Fruit fly (Drosophila melanogaster) whole organism, embryonic: ENCODE results near the gene CG4455.

Experiments
- Aef1 ChIP-seq: fragments of 200-800 bp; sonication (Bioruptor generic); IDR thresholded peaks from 3 replicates; pipeline ENCODE4 v1.3.6; 2022; ENCODE audit warnings: missing biosample characterization, missing genetic modification characterization
- Atf6 ChIP-seq: fragments of 200-800 bp; sonication (Bioruptor generic); IDR thresholded peaks from 2 replicates; pipeline ENCODE4 v1.3.6; 2022; ENCODE audit warnings: missing biosample characterization, missing genetic modification characterization
- Bdp1 ChIP-seq: fragments of 200-800 bp; sonication (Bioruptor generic); optimal IDR thresholded peaks from 3 replicates; lab custom pipeline; 2016; ENCODE audit warnings: missing biosample characterization, missing genetic modification characterization
- Blimp-1 ChIP-seq: fragments of 200-800 bp; sonication (Bioruptor generic); optimal IDR thresholded peaks from 3 replicates; lab custom pipeline; 2018; ENCODE audit warnings: missing biosample characterization, missing genetic modification characterization, mild to moderate bottlenecking, moderate library complexity, missing genetic modification reagents
- CG10147 ChIP-seq: fragments of 200-800 bp; sonication (Bioruptor generic); optimal IDR thresholded peaks from 2 replicates; lab custom pipeline; 2019; ENCODE audit warnings: missing biosample characterization, mild to moderate bottlenecking, missing genetic modification characterization, moderate library complexity
- CG10431 ChIP-seq: fragments of 200-800 bp; sonication (Bioruptor generic); optimal IDR thresholded peaks from 3 replicates; lab custom pipeline; 2018; ENCODE audit warnings: missing biosample characterization, mild to moderate bottlenecking, missing genetic modification characterization
- CG12299 ChIP-seq: fragments of 200-800 bp; sonication (Bioruptor generic); optimal IDR thresholded peaks from 2 replicates; lab custom pipeline; 2018; ENCODE audit warnings: missing biosample characterization, mild to moderate bottlenecking, missing genetic modification characterization
- CG13624 ChIP-seq: fragments of 200-800 bp; sonication (Bioruptor generic); optimal IDR thresholded peaks from 2 replicates; lab custom pipeline; 2016; ENCODE audit warnings: missing biosample characterization, missing genetic modification characterization
- CG14667 ChIP-seq: fragments of 200-800 bp; sonication (Bioruptor generic); IDR thresholded peaks from 2 replicates; pipeline ENCODE4 v1.3.6; 2022; ENCODE audit warnings: missing biosample characterization, missing genetic modification characterization
- CG15479 ChIP-seq: fragments of 200-800 bp; sonication (Bioruptor generic); optimal IDR thresholded peaks from 3 replicates; lab custom pipeline; 2019; ENCODE audit warnings: missing biosample characterization, mild to moderate bottlenecking, missing genetic modification characterization, moderate library complexity
- CG16863 ChIP-seq: fragments of 200-800 bp; sonication (Bioruptor generic); optimal IDR thresholded peaks from 3 replicates; lab custom pipeline; 2016; ENCODE audit warnings: missing biosample characterization, missing genetic modification characterization
- CG2120 ChIP-seq: fragments of 200-800 bp; sonication (Bioruptor generic); optimal IDR thresholded peaks from 3 replicates; lab custom pipeline; 2016; ENCODE audit warnings: missing biosample characterization, missing genetic modification characterization
- CG3065 ChIP-seq: fragments of 200-800 bp; sonication (Bioruptor generic); optimal IDR thresholded peaks from 2 replicates; lab custom pipeline; 2016; ENCODE audit warnings: missing biosample characterization, missing genetic modification characterization
- CG33213 ChIP-seq: fragments of 200-800 bp; sonication (Bioruptor generic); optimal IDR thresholded peaks from 3 replicates; lab custom pipeline; 2016; ENCODE audit warnings: missing biosample characterization, missing genetic modification characterization
- CG4854 ChIP-seq: fragments of 200-800 bp; sonication (Bioruptor generic); optimal IDR thresholded peaks from 2 replicates; lab custom pipeline; 2016; ENCODE audit warnings: missing biosample characterization, missing genetic modification characterization, inconsistent platforms
- CG6175 ChIP-seq: fragments of 200-800 bp; sonication (Bioruptor generic); IDR thresholded peaks from 3 replicates; pipeline ENCODE4 v1.3.6; 2022; ENCODE audit warnings: missing biosample characterization, missing genetic modification characterization
- CG7271 ChIP-seq: fragments of 200-800 bp; sonication (Bioruptor generic); optimal IDR thresholded peaks from 2 replicates; lab custom pipeline; 2018; ENCODE audit warnings: missing biosample characterization, mild to moderate bottlenecking, missing genetic modification characterization, moderate library complexity
- CG7372 ChIP-seq: fragments of 200-800 bp; sonication (Bioruptor generic); IDR thresholded peaks from 2 replicates; pipeline ENCODE4 v1.3.6; 2022; ENCODE audit warnings: missing biosample characterization, missing genetic modification characterization
- CG7786 ChIP-seq: fragments of 200-800 bp; sonication (Bioruptor generic); optimal IDR thresholded peaks from 2 replicates; lab custom pipeline; 2016; ENCODE audit warnings: missing biosample characterization, missing genetic modification characterization
- CG7963 ChIP-seq: fragments of 200-800 bp; sonication (Bioruptor generic); IDR thresholded peaks from 3 replicates; pipeline ENCODE4 v1.3.6; 2022; ENCODE audit warnings: missing biosample characterization, missing genetic modification characterization; ENCODE audit not compliant: partially characterized antibody
- Chrac-16 ChIP-seq: fragments of 200-800 bp; sonication (Bioruptor generic); optimal IDR thresholded peaks from 3 replicates; lab custom pipeline; 2016; ENCODE audit warnings: missing biosample characterization, missing genetic modification characterization
- Dbx ChIP-seq: fragments of 200-800 bp; sonication (Bioruptor generic); IDR thresholded peaks from 3 replicates; pipeline ENCODE4 v1.3.6; 2022; ENCODE audit warnings: missing biosample characterization, missing genetic modification characterization
- Doc3 ChIP-seq: fragments of 200-800 bp; sonication (Bioruptor generic); IDR thresholded peaks from 3 replicates; pipeline ENCODE4 v1.3.6; 2022; ENCODE audit warnings: missing biosample characterization, missing genetic modification characterization; ENCODE audit not compliant: partially characterized antibody
- Gsc ChIP-seq: fragments of 200-800 bp; sonication (Bioruptor generic); IDR thresholded peaks from 2 replicates; pipeline ENCODE4 v1.3.6; 2022; ENCODE audit warnings: missing biosample characterization, missing genetic modification characterization
- HLH4C ChIP-seq: fragments of 200-800 bp; sonication (Bioruptor generic); IDR thresholded peaks from 3 replicates; pipeline ENCODE4 v1.3.6; 2022; ENCODE audit warnings: missing biosample characterization, missing genetic modification characterization; ENCODE audit not compliant: partially characterized antibody
- HLHmδ ChIP-seq: fragments of 200-800 bp; sonication (Bioruptor generic); optimal IDR thresholded peaks from 2 replicates; lab custom pipeline; 2018; ENCODE audit warnings: missing biosample characterization, mild to moderate bottlenecking, missing genetic modification characterization, moderate library complexity
- Hey ChIP-seq: fragments of 200-800 bp; sonication (Bioruptor generic); optimal IDR thresholded peaks from 3 replicates; lab custom pipeline; 2018; ENCODE audit warnings: missing biosample characterization, mild to moderate bottlenecking, missing genetic modification characterization
- Hr39 ChIP-seq: fragments of >200 bp; optimal IDR thresholded peaks from 2 replicates; lab custom pipeline; 2017
- Hsf ChIP-seq: fragments of 200-800 bp; sonication (Bioruptor generic); optimal IDR thresholded peaks from 3 replicates; lab custom pipeline; 2016; ENCODE audit warnings: missing biosample characterization, missing genetic modification characterization
- MESR4 ChIP-seq: fragments of 200-800 bp; sonication (Bioruptor generic); optimal IDR thresholded peaks from 2 replicates; lab custom pipeline; 2018; ENCODE audit warnings: missing biosample characterization, mild to moderate bottlenecking, missing genetic modification characterization, moderate library complexity
- Mrtf ChIP-seq: fragments of 200-800 bp; sonication (Bioruptor generic); IDR thresholded peaks from 3 replicates; pipeline ENCODE4 v1.3.6; 2022; ENCODE audit warnings: missing biosample characterization, missing genetic modification characterization
- Nf-YA ChIP-seq: fragments of 200-800 bp; sonication (Bioruptor generic); IDR thresholded peaks from 2 replicates; pipeline ENCODE4 v1.3.6; 2022; ENCODE audit warnings: missing biosample characterization, missing genetic modification characterization
- Rx ChIP-seq: fragments of 200-800 bp; sonication (Bioruptor generic); IDR thresholded peaks from 2 replicates; pipeline ENCODE4 v1.3.6; 2022; ENCODE audit warnings: missing biosample characterization, missing genetic modification characterization
- Sox102F ChIP-seq: fragments of 200-800 bp; sonication (Bioruptor generic); optimal IDR thresholded peaks from 2 replicates; lab custom pipeline; 2018; ENCODE audit warnings: missing biosample characterization, mild to moderate bottlenecking, missing genetic modification characterization, moderate library complexity
- Sry-δ ChIP-seq: fragments of 200-800 bp; sonication (Bioruptor generic); optimal IDR thresholded peaks from 2 replicates; lab custom pipeline; 2016; ENCODE audit warnings: missing biosample characterization, missing genetic modification characterization
- aop ChIP-seq: fragments of 200-800 bp; sonication (Bioruptor generic); IDR thresholded peaks from 2 replicates; pipeline ENCODE4 v1.3.6; 2022; ENCODE audit warnings: missing biosample characterization, missing genetic modification characterization
- ap ChIP-seq: fragments of 200-800 bp; sonication (Bioruptor generic); IDR thresholded peaks from 2 replicates; pipeline ENCODE4 v1.3.6; 2022; ENCODE audit warnings: missing biosample characterization, missing genetic modification characterization
- ase ChIP-seq: fragments of 200-800 bp; sonication (Bioruptor generic); IDR thresholded peaks from 3 replicates; pipeline ENCODE4 v1.3.6; 2022; ENCODE audit warnings: missing biosample characterization, missing genetic modification characterization
- bab2 ChIP-seq: fragments of 200-800 bp; sonication (Bioruptor generic); optimal IDR thresholded peaks from 2 replicates; lab custom pipeline; 2016; ENCODE audit warnings: missing biosample characterization, missing genetic modification characterization
- br ChIP-seq: fragments of >200 bp; optimal IDR thresholded peaks from 2 replicates; lab custom pipeline; 2017
- croc ChIP-seq: fragments of 200-800 bp; sonication (Bioruptor generic); conservative IDR thresholded peaks from 3 replicates; pipeline ENCODE4 v1.3.6; 2022; ENCODE audit warnings: missing biosample characterization, missing genetic modification characterization
- gcm2 ChIP-seq: fragments of 200-800 bp; sonication (Bioruptor generic); optimal IDR thresholded peaks from 2 replicates; lab custom pipeline; 2016; ENCODE audit warnings: missing biosample characterization, missing genetic modification characterization
- gsb-n ChIP-seq: fragments of 200-800 bp; sonication (Bioruptor generic); optimal IDR thresholded peaks from 3 replicates; lab custom pipeline; 2018; ENCODE audit warnings: missing biosample characterization, mild to moderate bottlenecking, missing genetic modification characterization
- h ChIP-seq: fragments of >200 bp; optimal IDR thresholded peaks from 2 replicates; lab custom pipeline; 2017
- hbn ChIP-seq: fragments of 200-800 bp; sonication (Bioruptor generic); IDR thresholded peaks from 2 replicates; pipeline ENCODE4 v1.3.6; 2022; ENCODE audit warnings: missing biosample characterization, missing genetic modification characterization; ENCODE audit not compliant: partially characterized antibody
- hth ChIP-seq: fragments of >200 bp; optimal IDR thresholded peaks from 2 replicates; lab custom pipeline; 2017; ENCODE audit warnings: inconsistent platforms
- repo ChIP-seq: fragments of 200-800 bp; sonication (Bioruptor generic); optimal IDR thresholded peaks from 2 replicates; lab custom pipeline; 2016; ENCODE audit warnings: missing biosample characterization, missing genetic modification characterization
- scrt ChIP-seq: fragments of 200-800 bp; sonication (Bioruptor generic); optimal IDR thresholded peaks from 2 replicates; lab custom pipeline; 2018; ENCODE audit warnings: missing biosample characterization, mild to moderate bottlenecking, missing genetic modification characterization, moderate library complexity
- seq ChIP-seq: fragments of 200-800 bp; sonication (Bioruptor generic); IDR thresholded peaks from 2 replicates; pipeline ENCODE4 v1.3.6; 2022; ENCODE audit warnings: missing biosample characterization, missing genetic modification characterization
- ssp ChIP-seq: fragments of 200-800 bp; sonication (Bioruptor generic); IDR thresholded peaks from 2 replicates; pipeline ENCODE4 v1.3.6; 2022; ENCODE audit warnings: missing biosample characterization, missing genetic modification characterization
- yki ChIP-seq: fragments of >200 bp; optimal IDR thresholded peaks from 3 replicates; lab custom pipeline; 2018

The CG4455 gene

dm6 chr2L:16352585-16353580 is at the start of gene CG4455, which contains the start of the genes Hyls1 and chif (continued):
- no peak for TF ChIP-seq CG7271 (tag; lab: Kevin White, UChicago)
- TF ChIP-seq CG2120 (GFP tag; lab: Kevin White, UChicago) = peak; percentile 43
- no peak for TF ChIP-seq Nf-YA (GFP tag; lab: Robert Waterston, UW)
- TF ChIP-seq Dbx (GFP tag; lab: Robert Waterston, UW) = no peak
- no peak for TF ChIP-seq Atf6 (GFP tag; lab: Robert Waterston, UW)
- TF ChIP-seq ap (GFP tag; lab: Robert Waterston, UW) = no peak
- 0 out of 3 replicates have a peak, but pooled peaks have one; percentile 7 for TF ChIP-seq CG6175
- TF ChIP-seq scrt (GFP tag; lab: Kevin White, UChicago) = peak; percentile 23
- no peak for TF ChIP-seq gcm2 (GFP tag; lab: Kevin White, UChicago)
- TF ChIP-seq seq (GFP tag; lab: Robert Waterston, UW) = no peak
- TF ChIP-seq CG7963 (GFP tag; lab: Robert Waterston, UW) = peak; percentile 71
- no peak for TF ChIP-seq ase
- no peak for TF ChIP-seq br (lab: Kevin White, UChicago)
- TF ChIP-seq CG10431 (GFP tag; lab: Kevin White, UChicago) = no peak
- TF ChIP-seq hbn (GFP tag; lab: Robert Waterston, UW) = peak; percentile 83
- no peak for TF ChIP-seq h (lab: Kevin White, UChicago)
- TF ChIP-seq Gsc (GFP tag; lab: Robert Waterston, UW) = no peak
- TF ChIP-seq ssp = 0 out of 2 replicates have a peak, but pooled peaks have one; percentile 8
- TF ChIP-seq CG3065 (GFP tag; lab: Kevin White, UChicago) = no peak
- TF ChIP-seq Rx (GFP tag; lab: Robert Waterston, UW) = no peak
- peak; percentile 87 for TF ChIP-seq Doc3 (GFP tag; lab: Robert Waterston, UW)
- TF ChIP-seq MESR4 (GFP tag; lab: Kevin White, UChicago) = peak; percentile 55
- TF ChIP-seq Hsf (GFP tag; lab: Kevin White, UChicago) = no peak
- TF ChIP-seq CG12299 = no peak
- peak; percentile 33 for TF ChIP-seq CG13624 (GFP tag; lab: Kevin White, UChicago)
- TF ChIP-seq hth (lab: Kevin White, UChicago) = no peak
- TF ChIP-seq Mrtf (GFP tag; lab: Robert Waterston, UW) = no peak
- no peak for TF ChIP-seq Hey (tag; lab: Kevin White, UChicago)
- TF ChIP-seq yki (lab: Kevin White, UChicago) = peak; percentile 3
- no peak for TF ChIP-seq bab2
- TF ChIP-seq gsb-n (tag; lab: Kevin White, UChicago) = peak; percentile 48
- TF ChIP-seq HLH4C (GFP tag; lab: Robert Waterston, UW) = peak; percentile 93
- peak; percentile 41 for TF ChIP-seq CG10147 (GFP tag; lab: Kevin White, UChicago)
- peak; percentile 17 for TF ChIP-seq Blimp-1
- no peak for TF ChIP-seq HLHmδ (GFP tag; lab: Kevin White, UChicago)
- TF ChIP-seq CG14667 (GFP tag; lab: Robert Waterston, UW) = no peak
- no peak for TF ChIP-seq CG33213 (GFP tag; lab: Kevin White, UChicago)
- peak; percentile 36 for TF ChIP-seq Chrac-16
- TF ChIP-seq CG4854 = no peak
- TF ChIP-seq croc (GFP tag; lab: Robert Waterston, UW) = no peak
- no peak for TF ChIP-seq repo
- TF ChIP-seq CG15479 = peak; percentile 44
- no peak for TF ChIP-seq Bdp1
- TF ChIP-seq Aef1 (GFP tag; lab: Robert Waterston, UW) = no peak
- no peak for TF ChIP-seq CG16863 (GFP tag; lab: Kevin White, UChicago)
- TF ChIP-seq Sry-δ (GFP tag; lab: Kevin White, UChicago) = peak; percentile 83
- no peak for TF ChIP-seq CG7786
- no peak for TF ChIP-seq aop
- TF ChIP-seq Hr39 (lab: Kevin White, UChicago) = no peak
- peak; percentile 4 for TF ChIP-seq Sox102F (GFP tag; lab: Kevin White, UChicago)
- no peak for TF ChIP-seq CG7372 (GFP tag; lab: Robert Waterston, UW)
